Fruit fly (Drosophila melanogaster) Kc167 (cell line): ENCODE data around the gene RpL34a.

ENCODE experiments used
- Myc ChIP-seq: fragments of >200 bp; optimal IDR thresholded peaks from 2 replicates; lab custom pipeline; 2017; ENCODE audit warnings: missing external identifiers
- Sin3A ChIP-seq: fragments of >200 bp; optimal IDR thresholded peaks from 2 replicates; lab custom pipeline; 2018; ENCODE audit warnings: missing external identifiers
- h ChIP-seq: fragments of >200 bp; optimal IDR thresholded peaks from 3 replicates; lab custom pipeline; 2018; ENCODE audit warnings: missing external identifiers
- insv ChIP-seq: fragments of >200 bp; optimal IDR thresholded peaks from 3 replicates; lab custom pipeline; 2018; ENCODE audit warnings: missing external identifiers
- psq ChIP-seq: fragments of >200 bp; optimal IDR thresholded peaks from 2 replicates; lab custom pipeline; 2017; ENCODE audit warnings: missing external identifiers
- ttk ChIP-seq: sonication (Bioruptor generic); optimal IDR thresholded peaks from 2 replicates; lab custom pipeline; 2017; ENCODE audit warnings: missing external identifiers

- no peak for TF ChIP-seq psq (lab: Kevin White, UChicago)
- TF ChIP-seq ttk (lab: Kevin White, UChicago), result no peak
- TF ChIP-seq Myc (lab: Kevin White, UChicago), result no peak
- TF ChIP-seq Sin3A (lab: Kevin White, UChicago), result no peak
- no peak for TF ChIP-seq h (lab: Kevin White, UChicago)
- no peak for TF ChIP-seq insv
Measured at dm6 chr3R:26042131-26042885, 16.8 kb downstream of the RpL34a start.
